Worm (Caenorhabditis elegans): ENCODE results near the gene ssp-34.
A peak's percentile ranks its signal among the peaks of the same experiment; 100 is the strongest.

DNA sequence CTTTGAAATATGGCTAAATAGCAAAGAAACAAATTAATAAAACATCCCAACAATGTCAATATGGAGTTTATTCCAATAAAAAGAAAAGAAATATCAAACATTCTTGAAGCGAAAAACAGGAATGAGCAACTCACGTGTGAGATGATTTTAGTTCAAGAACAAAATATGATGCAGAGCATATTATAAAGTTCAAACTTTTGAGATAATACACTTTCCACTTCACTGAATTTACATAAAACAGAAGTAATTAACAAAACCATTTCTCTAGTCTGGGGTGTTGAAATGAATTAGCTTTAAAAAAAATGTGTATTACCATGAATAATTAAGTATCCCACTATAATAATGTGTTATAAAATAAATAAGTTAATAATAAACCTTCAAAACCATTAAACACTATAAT is 48.3 kb upstream of the ssp-34 start, which contains the start of gene srd-7:
- no peak for TF ChIP-seq efl-1 (optimal IDR thresholded peaks at IDR 0.05)
- TF ChIP-seq efl-1 (GFP tag; optimal IDR thresholded peaks at IDR 0.05 in 1 of 2), result peak in 1 of 2 experiments; percentile 29
- TF ChIP-seq fos-1 (tag; optimal IDR thresholded peaks at IDR 0.05), result no peak
- TF ChIP-seq lsy-2 (tag; optimal IDR thresholded peaks at IDR 0.05), result no peak
